Fruit fly (Drosophila melanogaster) whole organism, embryonic: Measurements from ENCODE around the gene Twdlalpha.

Experiments used
- CG10431 ChIP-seq: fragments of 200-800 bp; sonication (Bioruptor generic); optimal IDR thresholded peaks from 3 replicates; lab custom pipeline; 2018; ENCODE audit warnings: missing biosample characterization, mild to moderate bottlenecking, missing genetic modification characterization
- CG11093 ChIP-seq: fragments of 200-800 bp; sonication (Bioruptor generic); IDR thresholded peaks from 3 replicates; pipeline ENCODE4 v1.3.6; 2022; ENCODE audit warnings: missing biosample characterization, missing genetic modification characterization
- CG12219 ChIP-seq: fragments of 200-800 bp; sonication (Bioruptor generic); optimal IDR thresholded peaks from 3 replicates; lab custom pipeline; 2018; ENCODE audit warnings: missing biosample characterization, mild to moderate bottlenecking, missing genetic modification characterization
- CG13894 ChIP-seq: fragments of 200-800 bp; sonication (Bioruptor generic); optimal IDR thresholded peaks from 3 replicates; lab custom pipeline; 2018; ENCODE audit warnings: missing biosample characterization, mild to moderate bottlenecking, missing genetic modification characterization, moderate library complexity
- CG14441 ChIP-seq: fragments of 200-800 bp; sonication (Bioruptor generic); IDR thresholded peaks from 2 replicates; pipeline ENCODE4 v1.3.6; 2022; ENCODE audit warnings: missing biosample characterization, missing genetic modification characterization
- CG18599 ChIP-seq: fragments of 200-800 bp; sonication (Bioruptor generic); optimal IDR thresholded peaks from 3 replicates; lab custom pipeline; 2017; ENCODE audit warnings: missing biosample characterization, missing genetic modification characterization, mild to moderate bottlenecking, moderate library complexity, missing genetic modification reagents
- CG2129 ChIP-seq: fragments of 200-800 bp; sonication (Bioruptor generic); IDR thresholded peaks from 2 replicates; pipeline ENCODE4 v1.3.6; 2022; ENCODE audit warnings: missing biosample characterization, missing genetic modification characterization; ENCODE audit not compliant: partially characterized antibody
- CG2199 ChIP-seq: fragments of 200-800 bp; sonication (Bioruptor generic); IDR thresholded peaks from 3 replicates; pipeline ENCODE4 v1.3.6; 2022; ENCODE audit warnings: missing biosample characterization, missing genetic modification characterization
- CG2712 ChIP-seq: fragments of 200-800 bp; optimal IDR thresholded peaks from 3 replicates; lab custom pipeline; 2019; ENCODE audit warnings: missing biosample characterization, mild to moderate bottlenecking, missing genetic modification characterization, moderate library complexity
- CG34224 ChIP-seq: fragments of 200-800 bp; sonication (Bioruptor generic); IDR thresholded peaks from 3 replicates; pipeline ENCODE4 v1.3.6; 2022; ENCODE audit warnings: missing biosample characterization, missing genetic modification characterization; ENCODE audit not compliant: partially characterized antibody
- CG34376 ChIP-seq: fragments of 200-800 bp; sonication (Bioruptor generic); optimal IDR thresholded peaks from 2 replicates; lab custom pipeline; 2018; ENCODE audit warnings: missing biosample characterization, mild to moderate bottlenecking, missing genetic modification characterization
- CG5245 ChIP-seq: fragments of 200-800 bp; sonication (Bioruptor generic); optimal IDR thresholded peaks from 3 replicates; lab custom pipeline; 2016; ENCODE audit warnings: missing biosample characterization, missing genetic modification characterization
- CG8290 ChIP-seq, 3 experiments: fragments of 200-800 bp; sonication (Bioruptor generic); optimal IDR thresholded peaks; 2 replicates each; lab custom pipeline; 2016 to 2019; ENCODE audit warnings: missing biosample characterization in 3 of 3, missing genetic modification characterization in 3 of 3, mild to moderate bottlenecking in 2 of 3, moderate library complexity in 1 of 3
- CTCF ChIP-seq: fragments of 200-800 bp; sonication (Bioruptor generic); optimal IDR thresholded peaks from 2 replicates; lab custom pipeline; 2017; ENCODE audit warnings: missing biosample characterization, mild to moderate bottlenecking, missing genetic modification characterization, moderate library complexity
- Dll ChIP-seq: fragments of 200-800 bp; sonication (Bioruptor generic); IDR thresholded peaks from 4 replicates; pipeline ENCODE4 v1.3.6; 2022; ENCODE audit warnings: missing biosample characterization, missing genetic modification characterization; ENCODE audit not compliant: partially characterized antibody
- Ets65A ChIP-seq: fragments of 200-800 bp; sonication (Bioruptor generic); peaks from one replicate; lab custom pipeline; 2016; ENCODE audit warnings: missing biosample characterization, missing genetic modification characterization
- Fer1 ChIP-seq: fragments of 200-800 bp; sonication (Bioruptor generic); optimal IDR thresholded peaks from 2 replicates; lab custom pipeline; 2017; ENCODE audit warnings: missing biosample characterization, mild to moderate bottlenecking, missing genetic modification characterization
- Gsc ChIP-seq: fragments of 200-800 bp; sonication (Bioruptor generic); IDR thresholded peaks from 2 replicates; pipeline ENCODE4 v1.3.6; 2022; ENCODE audit warnings: missing biosample characterization, missing genetic modification characterization
- HmgD ChIP-seq: fragments of 200-800 bp; sonication (Bioruptor generic); optimal IDR thresholded peaks from 3 replicates; lab custom pipeline; 2016; ENCODE audit warnings: missing biosample characterization, missing genetic modification characterization
- Med ChIP-seq: fragments of 200-800 bp; sonication (Bioruptor generic); peaks from one replicate; lab custom pipeline; 2016; ENCODE audit warnings: missing biosample characterization, missing genetic modification characterization, mild to moderate bottlenecking, inconsistent platforms, moderate library complexity
- Nf-YC ChIP-seq: fragments of 200-800 bp; optimal IDR thresholded peaks from 3 replicates; lab custom pipeline; 2019; ENCODE audit warnings: missing biosample characterization, mild to moderate bottlenecking, missing genetic modification characterization, moderate library complexity
- Pdp1 ChIP-seq, 2 experiments: fragments of 200-800 bp; sonication (Bioruptor generic); optimal IDR thresholded peaks; 3 replicates each; lab custom pipeline; 2016; ENCODE audit warnings: missing biosample characterization in 2 of 2, missing genetic modification characterization in 2 of 2, mild to moderate bottlenecking in 1 of 2, moderate library complexity in 1 of 2
- Vsx1 ChIP-seq: fragments of 200-800 bp; sonication (Bioruptor generic); optimal IDR thresholded peaks from 2 replicates; lab custom pipeline; 2017; ENCODE audit warnings: missing biosample characterization, mild to moderate bottlenecking, missing genetic modification characterization, missing genetic modification reagents
- ci ChIP-seq: fragments of 200-800 bp; sonication (Bioruptor generic); IDR thresholded peaks from 3 replicates; pipeline ENCODE4 v1.3.6; 2022; ENCODE audit warnings: missing biosample characterization, missing genetic modification characterization
- crol ChIP-seq: fragments of 200-800 bp; sonication (Bioruptor generic); IDR thresholded peaks from 2 replicates; pipeline ENCODE4 v1.3.6; 2022; ENCODE audit warnings: missing biosample characterization, missing genetic modification characterization
- exex ChIP-seq: fragments of 200-800 bp; sonication (Bioruptor generic); optimal IDR thresholded peaks from 4 replicates; lab custom pipeline; 2018; ENCODE audit warnings: missing biosample characterization, mild to moderate bottlenecking, missing genetic modification characterization, moderate library complexity
- grn ChIP-seq: fragments of 200-800 bp; sonication (Bioruptor generic); optimal IDR thresholded peaks from 3 replicates; lab custom pipeline; 2017; ENCODE audit warnings: missing biosample characterization, missing genetic modification characterization
- gsb-n ChIP-seq: fragments of 200-800 bp; sonication (Bioruptor generic); optimal IDR thresholded peaks from 3 replicates; lab custom pipeline; 2018; ENCODE audit warnings: missing biosample characterization, mild to moderate bottlenecking, missing genetic modification characterization
- lab ChIP-seq: fragments of 200-800 bp; sonication (Bioruptor generic); optimal IDR thresholded peaks from 3 replicates; lab custom pipeline; 2017; ENCODE audit warnings: missing biosample characterization, missing genetic modification characterization, mild to moderate bottlenecking, moderate library complexity, missing genetic modification reagents
- lov ChIP-seq, 2 experiments: fragments of 200-800 bp in 1 of 2; fragments of >200 bp in 1 of 2; sonication (Bioruptor generic) in 1 of 2; IDR thresholded peaks in 1 of 2; optimal IDR thresholded peaks in 1 of 2; 2 replicates in 1 of 2; 3 replicates in 1 of 2; pipeline versions ENCODE4 v1.3.6 to Lab custom; 2017 to 2022; ENCODE audit warnings: missing biosample characterization in 1 of 2, missing genetic modification characterization in 1 of 2
- mirr ChIP-seq: fragments of 200-800 bp; sonication (Bioruptor generic); optimal IDR thresholded peaks from 3 replicates; lab custom pipeline; 2018; ENCODE audit warnings: missing biosample characterization, mild to moderate bottlenecking, missing genetic modification characterization
- sd ChIP-seq: fragments of 200-800 bp; sonication (Bioruptor generic); optimal IDR thresholded peaks from 3 replicates; lab custom pipeline; 2018; ENCODE audit warnings: missing biosample characterization, mild to moderate bottlenecking, missing genetic modification characterization, moderate library complexity
- sna ChIP-seq: fragments of 200-800 bp; sonication (Bioruptor generic); IDR thresholded peaks from 2 replicates; pipeline ENCODE4 v1.3.6; 2022; ENCODE audit warnings: missing biosample characterization, missing genetic modification characterization; ENCODE audit not compliant: partially characterized antibody
- sug ChIP-seq: fragments of 200-800 bp; optimal IDR thresholded peaks from 2 replicates; lab custom pipeline; 2019; ENCODE audit warnings: missing biosample characterization, mild to moderate bottlenecking, missing genetic modification characterization, moderate library complexity
- unc-4 ChIP-seq: fragments of 200-800 bp; sonication (Bioruptor generic); IDR thresholded peaks from 2 replicates; pipeline ENCODE4 v1.3.6; 2022; ENCODE audit warnings: missing biosample characterization, missing genetic modification characterization; ENCODE audit not compliant: partially characterized antibody

The Twdlalpha gene

dm6 chrX:16746824-16747223 is 4.2 kb downstream of the Twdlalpha start (continued):
- TF ChIP-seq ci (GFP tag; lab: Robert Waterston, UW) (peak; percentile 64; the same call in 1 of the 3 replicates), CG12219 (GFP tag; lab: Kevin White, UChicago) (peak; percentile 8), unc-4 (GFP tag; lab: Robert Waterston, UW) (no peak), Med (GFP tag; lab: Kevin White, UChicago) (peak; percentile 72), Gsc (GFP tag; lab: Robert Waterston, UW) (no peak), CTCF (peak; percentile 90), Ets65A (GFP tag; lab: Kevin White, UChicago) (peak; percentile 3), CG34224 (GFP tag; lab: Robert Waterston, UW) (no peak)

dm6 chrX:16747467-16747866 is 4.8 kb downstream of the Twdlalpha start:
- peak; percentile 3 for TF ChIP-seq CG18599 (GFP tag; lab: Kevin White, UChicago)
- TF ChIP-seq CG13894, result peak; percentile 8
- no peak for TF ChIP-seq sna (GFP tag; lab: Robert Waterston, UW)
- no peak for TF ChIP-seq lab (GFP tag; lab: Kevin White, UChicago)
- TF ChIP-seq exex, result peak; percentile 92
- TF ChIP-seq CG34376 (GFP tag; lab: Kevin White, UChicago), result peak; percentile 82
- no peak for TF ChIP-seq Dll
- TF ChIP-seq sug (tag; lab: Kevin White, UChicago), result peak; percentile 66
- TF ChIP-seq CG14441 (GFP tag; lab: Robert Waterston, UW), result no peak
- TF ChIP-seq sd, result peak; percentile 58
- no peak for TF ChIP-seq Fer1 (GFP tag; lab: Kevin White, UChicago)
- no peak for TF ChIP-seq CG11093 (GFP tag; lab: Robert Waterston, UW)
- no peak for TF ChIP-seq HmgD (GFP tag; lab: Kevin White, UChicago)
- peak in 1 of 2 experiments; percentile 29 for TF ChIP-seq Pdp1 (GFP tag; optimal IDR thresholded peaks at IDR 0.05; lab: Kevin White, UChicago)
- no peak for TF ChIP-seq lov (optimal IDR thresholded peaks at IDR 0.05; lab: Kevin White, UChicago)
- TF ChIP-seq lov (GFP tag; IDR thresholded peaks at IDR 0.05; lab: Robert Waterston, UW), result no peak
- peak; percentile 61 for TF ChIP-seq mirr (GFP tag; lab: Kevin White, UChicago)
- TF ChIP-seq grn, result peak; percentile 77
- no peak for TF ChIP-seq CG5245 (GFP tag; lab: Kevin White, UChicago)

dm6 chrX:16749324-16749723 is 6.7 kb downstream of the Twdlalpha start:
- TF ChIP-seq CG8290 (GFP tag; optimal IDR thresholded peaks at IDR 0.05; lab: Kevin White, UChicago), result no peak
- peak in 1 of 2 experiments; percentile 4 for TF ChIP-seq CG8290 (tag; optimal IDR thresholded peaks at IDR 0.05; lab: Kevin White, UChicago)
- peak; percentile 25 for TF ChIP-seq Vsx1
- TF ChIP-seq sug (tag; lab: Kevin White, UChicago), result peak; percentile 68
- peak; percentile 80 for TF ChIP-seq exex
- TF ChIP-seq CG10431 (GFP tag; lab: Kevin White, UChicago), result no peak
- no peak for TF ChIP-seq CG2712
- TF ChIP-seq gsb-n (tag; lab: Kevin White, UChicago), result no peak
- peak; percentile 51 for TF ChIP-seq crol (GFP tag; lab: Robert Waterston, UW)
- TF ChIP-seq CG2129 (GFP tag; lab: Robert Waterston, UW), result no peak
- peak; percentile 20 for TF ChIP-seq mirr (GFP tag; lab: Kevin White, UChicago)
- TF ChIP-seq CG34376 (GFP tag; lab: Kevin White, UChicago), result peak; percentile 64
- TF ChIP-seq lab (GFP tag; lab: Kevin White, UChicago), result peak; percentile 3
- TF ChIP-seq Nf-YC, result peak; percentile 46
- 0 out of 3 replicates have a peak, but pooled peaks have one; percentile 17 for TF ChIP-seq CG2199 (GFP tag; lab: Robert Waterston, UW)
